Worm (Caenorhabditis elegans): ENCODE results near the gene E02H1.6.

Gene E02H1.6

DNA sequence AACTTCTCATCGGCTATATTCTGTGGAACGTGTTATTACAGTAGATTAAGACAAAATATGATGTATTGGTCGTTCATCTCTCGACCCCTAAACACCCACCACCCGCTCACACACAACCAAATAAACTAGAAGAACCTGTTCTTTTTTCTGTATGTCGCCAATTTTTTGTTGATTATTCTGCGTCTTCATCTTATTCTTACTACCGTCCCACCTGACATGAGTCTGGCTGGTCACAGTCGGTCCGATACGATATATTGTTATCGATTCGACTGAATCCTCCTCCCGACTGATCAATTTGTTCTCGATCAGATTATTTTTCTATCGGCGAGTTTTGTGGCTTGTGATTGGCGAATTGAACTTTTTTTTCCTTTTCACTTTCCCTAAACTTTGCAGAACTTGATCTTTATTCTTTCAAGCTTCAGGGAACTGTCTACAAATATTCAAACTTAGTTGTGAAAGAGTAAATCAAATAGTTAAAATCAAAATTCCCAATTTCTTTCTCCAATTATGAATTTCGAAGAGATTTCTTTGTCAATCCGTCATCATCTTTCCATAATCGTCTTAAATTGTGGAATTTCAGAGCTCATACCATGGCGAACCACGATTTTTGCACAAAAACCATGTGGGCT lies 41.5 kb upstream of the E02H1.6 start, which contains the start of gene F35H8.2:
F35H8.2 (plus strand) TSS at position 579 of the 629 bp plus-strand sequence.
- TF ChIP-seq dmd-4 (tag; optimal IDR thresholded peaks at IDR 0.05): no peak
- no peak for TF ChIP-seq R02D3.7 (tag; optimal IDR thresholded peaks at IDR 0.05)
- TF ChIP-seq nhr-77 (tag; optimal IDR thresholded peaks at IDR 0.05): no peak
- no peak for TF ChIP-seq elt-3 (tag; optimal IDR thresholded peaks at IDR 0.05)
- no peak for TF ChIP-seq nhr-237 (tag; optimal IDR thresholded peaks at IDR 0.05)
- TF ChIP-seq sma-3 (GFP tag; optimal IDR thresholded peaks at IDR 0.05): peak; percentile 18
- no peak for TF ChIP-seq sem-4 (tag; optimal IDR thresholded peaks at IDR 0.05)
- no peak for TF ChIP-seq egl-27 (tag; optimal IDR thresholded peaks at IDR 0.05)
- no peak for TF ChIP-seq nhr-6 (tag; optimal IDR thresholded peaks at IDR 0.05)
- TF ChIP-seq nhr-21 (tag; optimal IDR thresholded peaks at IDR 0.05): peak; percentile 34
- no peak for TF ChIP-seq F13H6.1 (tag; optimal IDR thresholded peaks at IDR 0.05)
- TF ChIP-seq unc-62 (GFP tag; optimal IDR thresholded peaks at IDR 0.05): no peak
- no peak for TF ChIP-seq ceh-16 (tag; optimal IDR thresholded peaks at IDR 0.05)
- no peak for TF ChIP-seq gmeb-1 (tag; optimal IDR thresholded peaks at IDR 0.05)
- TF ChIP-seq peb-1 (tag; optimal IDR thresholded peaks at IDR 0.05): no peak
- TF ChIP-seq nhr-25 (tag; optimal IDR thresholded peaks at IDR 0.05): peak; percentile 82
- no peak for TF ChIP-seq Y55F3AM.14 (GFP tag; optimal IDR thresholded peaks at IDR 0.05)
- TF ChIP-seq unc-55 (GFP tag; optimal IDR thresholded peaks at IDR 0.05): no peak
- TF ChIP-seq mdl-1 (tag; optimal IDR thresholded peaks at IDR 0.05): no peak
- TF ChIP-seq alr-1 (tag; optimal IDR thresholded peaks at IDR 0.05): no peak
- no peak for TF ChIP-seq nhr-10 (tag; optimal IDR thresholded peaks at IDR 0.05)
- TF ChIP-seq mab-5 (tag; optimal IDR thresholded peaks at IDR 0.05): no peak

DNA sequence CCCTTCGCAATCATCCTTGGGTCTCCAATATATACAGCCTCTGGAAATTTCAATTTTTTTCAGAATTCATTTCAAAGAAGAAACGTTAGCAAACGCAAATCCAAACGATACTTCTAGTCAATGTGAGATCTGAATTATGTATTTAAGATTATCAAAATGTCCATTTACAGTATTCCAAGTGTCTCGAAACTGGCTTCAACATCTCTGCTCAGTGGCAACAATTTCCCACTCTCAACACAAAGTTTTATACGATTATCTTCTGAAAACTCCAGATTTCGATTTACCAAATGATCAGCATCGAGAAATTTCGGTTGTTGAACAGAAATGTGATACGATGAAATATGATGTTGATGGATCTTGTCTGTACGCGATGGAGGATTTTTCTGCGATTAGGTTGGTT lies 39.9 kb upstream of the E02H1.6 start:
- no peak for TF ChIP-seq lin-39 (tag; optimal IDR thresholded peaks at IDR 0.05)
- no peak for TF ChIP-seq nhr-23 (tag; optimal IDR thresholded peaks at IDR 0.05)
- TF ChIP-seq nhr-12 (tag; optimal IDR thresholded peaks at IDR 0.05): no peak
- no peak for TF ChIP-seq zag-1 (tag; optimal IDR thresholded peaks at IDR 0.05)
- TF ChIP-seq mbf-1 (tag; optimal IDR thresholded peaks at IDR 0.05): no peak
- TF ChIP-seq C34F6.9 (tag; optimal IDR thresholded peaks at IDR 0.05): no peak
- TF ChIP-seq ceh-16 (tag; optimal IDR thresholded peaks at IDR 0.05): no peak
- no peak for TF ChIP-seq nhr-21 (tag; optimal IDR thresholded peaks at IDR 0.05)
- TF ChIP-seq sem-4 (tag; optimal IDR thresholded peaks at IDR 0.05): no peak
- TF ChIP-seq egl-27 (tag; optimal IDR thresholded peaks at IDR 0.05): no peak
- TF ChIP-seq ZK546.5 (tag; optimal IDR thresholded peaks at IDR 0.05): no peak
- TF ChIP-seq blmp-1 (tag; optimal IDR thresholded peaks at IDR 0.05; ENCODE audit: insufficient read depth): no peak
- no peak for TF ChIP-seq ztf-11 (tag; optimal IDR thresholded peaks at IDR 0.05)
- TF ChIP-seq alr-1 (tag; optimal IDR thresholded peaks at IDR 0.05): no peak
- TF ChIP-seq nhr-6 (tag; optimal IDR thresholded peaks at IDR 0.05): no peak
- no peak for TF ChIP-seq mdl-1 (tag; optimal IDR thresholded peaks at IDR 0.05)
- no peak for TF ChIP-seq lsy-2 (tag; optimal IDR thresholded peaks at IDR 0.05)
- no peak for TF ChIP-seq ztf-1 (GFP tag; conservative IDR thresholded peaks at IDR 0.05)
- no peak for TF ChIP-seq Y55F3AM.14 (GFP tag; optimal IDR thresholded peaks at IDR 0.05)

DNA sequence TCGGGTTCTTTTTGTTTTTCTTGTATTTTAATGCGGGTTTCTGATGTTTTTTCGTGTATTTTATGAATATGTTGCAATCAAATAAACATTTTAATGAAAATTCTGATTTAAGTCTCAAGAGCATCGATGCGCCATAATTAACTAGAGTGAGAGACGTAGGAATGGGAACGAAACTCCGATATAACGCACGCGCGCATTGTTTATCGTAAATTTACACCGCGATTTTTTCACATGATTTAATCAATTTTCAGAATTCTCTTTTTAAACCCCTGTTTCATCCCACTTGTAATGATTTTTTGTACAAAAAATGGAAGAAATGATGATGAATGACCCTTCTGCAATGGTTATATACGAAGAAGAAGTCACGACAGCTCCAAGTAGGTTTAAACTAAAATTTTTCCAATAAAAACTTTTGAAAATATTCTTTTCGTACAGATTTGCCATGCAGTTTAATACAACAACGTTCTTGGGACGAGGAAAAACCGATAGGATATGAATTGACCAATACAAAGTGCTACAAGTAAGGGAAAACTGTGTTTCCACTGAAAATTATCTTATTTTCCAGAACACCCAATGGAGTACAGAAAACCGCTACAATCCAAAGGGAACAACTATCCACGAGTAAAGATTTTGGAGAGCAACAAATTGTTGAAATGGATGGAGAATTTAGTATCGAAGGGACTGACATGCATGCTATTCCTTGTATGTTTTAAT lies 38.9 kb upstream of the E02H1.6 start, which contains the start of gene zfp-2:
zfp-2 (plus strand) TSS at position 214 of the 714 bp plus-strand sequence.
- TF ChIP-seq egl-27 (tag; optimal IDR thresholded peaks at IDR 0.05): no peak
- TF ChIP-seq nhr-129 (tag; optimal IDR thresholded peaks at IDR 0.05): peak; percentile 13
- TF ChIP-seq C34F6.9 (tag; optimal IDR thresholded peaks at IDR 0.05): peak; percentile 40
- no peak for TF ChIP-seq blmp-1 (tag; optimal IDR thresholded peaks at IDR 0.05; ENCODE audit: insufficient read depth)
- TF ChIP-seq nhr-25 (tag; optimal IDR thresholded peaks at IDR 0.05): peak; percentile 16
- peak; percentile 28 for TF ChIP-seq R02D3.7 (tag; optimal IDR thresholded peaks at IDR 0.05)

DNA sequence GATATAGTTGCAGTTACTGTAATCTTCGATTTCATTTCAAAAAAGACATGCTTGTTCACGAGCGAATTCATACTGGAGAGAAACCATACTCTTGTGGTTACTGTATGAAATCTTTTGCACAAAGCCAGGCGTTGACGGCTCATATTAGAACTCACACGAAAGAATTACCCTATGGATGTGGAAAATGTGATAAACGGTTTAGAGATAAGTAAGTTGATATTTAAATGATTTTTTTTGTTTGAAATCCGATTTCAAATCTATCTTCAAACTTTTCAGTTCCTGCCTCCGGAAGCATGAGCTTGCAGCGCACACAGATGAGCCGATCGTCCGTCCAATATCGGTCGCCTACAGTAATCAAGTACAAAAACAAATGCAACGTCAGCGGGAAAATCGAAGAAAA lies 37.6 kb upstream of the E02H1.6 start:
- no peak for TF ChIP-seq skn-1 (tag; optimal IDR thresholded peaks at IDR 0.05)
